Worm (Caenorhabditis elegans) whole organism, late embryonic: ENCODE data around the gene F49E11.7.
A peak's percentile ranks its signal among the peaks of the same experiment; 100 is the strongest.

Experiments used
- C08G9.2 ChIP-seq: sonication (generic microtip); optimal IDR thresholded peaks from 2 replicates; lab custom pipeline; 2016; ENCODE audit warnings: mild to moderate bottlenecking, missing genetic modification characterization, moderate library complexity, missing compliant biosample characterization
- C38D4.7 ChIP-seq: fragments of 200-800 bp; sonication (Bioruptor generic); optimal IDR thresholded peaks from 2 replicates; lab custom pipeline; 2018; ENCODE audit warnings: mild to moderate bottlenecking, missing genetic modification characterization, moderate library complexity, missing compliant biosample characterization
- F13H6.1 ChIP-seq: sonication (generic microtip); optimal IDR thresholded peaks from 2 replicates; lab custom pipeline; 2016; ENCODE audit warnings: missing genetic modification characterization, missing compliant biosample characterization
- K02D7.2 ChIP-seq: sonication (generic microtip); optimal IDR thresholded peaks from 2 replicates; lab custom pipeline; 2017; ENCODE audit warnings: mild to moderate bottlenecking, missing genetic modification characterization, missing compliant biosample characterization
- T23F11.4 ChIP-seq: fragments of 200-800 bp; sonication (Bioruptor generic); optimal IDR thresholded peaks from 2 replicates; lab custom pipeline; 2018; ENCODE audit warnings: mild to moderate bottlenecking, missing genetic modification characterization, missing compliant biosample characterization
- Y22D7AL.16 ChIP-seq: sonication (generic microtip); optimal IDR thresholded peaks from 2 replicates; lab custom pipeline; 2016; ENCODE audit warnings: missing genetic modification characterization, missing compliant biosample characterization
- ceh-14 ChIP-seq: sonication (generic microtip); optimal IDR thresholded peaks from 2 replicates; lab custom pipeline; 2016; ENCODE audit warnings: missing genotype, missing genetic modification characterization, missing compliant biosample characterization
- ceh-22 ChIP-seq: sonication (generic microtip); optimal IDR thresholded peaks from 2 replicates; lab custom pipeline; 2017; ENCODE audit warnings: missing biosample characterization, missing genetic modification characterization
- ceh-24 ChIP-seq: sonication (generic microtip); optimal IDR thresholded peaks from 2 replicates; lab custom pipeline; 2016; ENCODE audit warnings: mild to moderate bottlenecking, missing genetic modification characterization, missing compliant biosample characterization
- ceh-30 ChIP-seq: fragments of 150-350 bp; optimal IDR thresholded peaks from 2 replicates; lab custom pipeline; 2014; ENCODE audit warnings: missing biosample characterization, missing genetic modification characterization
- ceh-31 ChIP-seq: sonication (generic microtip); optimal IDR thresholded peaks from 2 replicates; lab custom pipeline; 2016; ENCODE audit warnings: missing genetic modification characterization, missing compliant biosample characterization
- ceh-34 ChIP-seq: sonication (generic microtip); optimal IDR thresholded peaks from 2 replicates; lab custom pipeline; 2016; ENCODE audit warnings: mild to moderate bottlenecking, missing genetic modification characterization, missing compliant biosample characterization
- ceh-48 ChIP-seq: sonication (generic microtip); optimal IDR thresholded peaks from 2 replicates; lab custom pipeline; 2016; ENCODE audit warnings: missing genetic modification characterization, inconsistent platforms, missing compliant biosample characterization
- ceh-9 ChIP-seq: sonication (generic microtip); optimal IDR thresholded peaks from 2 replicates; lab custom pipeline; 2016; ENCODE audit warnings: mild to moderate bottlenecking, missing genetic modification characterization, inconsistent platforms, missing compliant biosample characterization
- dve-1 ChIP-seq: sonication (generic microtip); optimal IDR thresholded peaks from 2 replicates; lab custom pipeline; 2017; ENCODE audit warnings: antibody characterized with exemption, mild to moderate bottlenecking, missing genetic modification characterization, missing compliant biosample characterization
- elt-2 ChIP-seq: sonication (generic microtip); optimal IDR thresholded peaks from 2 replicates; lab custom pipeline; 2016; ENCODE audit warnings: missing genetic modification reagents, missing genetic modification characterization, missing compliant biosample characterization
- ets-4 ChIP-seq: sonication (generic microtip); optimal IDR thresholded peaks from 2 replicates; lab custom pipeline; 2016; ENCODE audit warnings: missing genetic modification characterization, missing compliant biosample characterization
- eyg-1 ChIP-seq: sonication (generic microtip); optimal IDR thresholded peaks from 2 replicates; lab custom pipeline; 2016; ENCODE audit warnings: missing genotype, missing genetic modification characterization, missing compliant biosample characterization
- fax-1 ChIP-seq: sonication (generic microtip); optimal IDR thresholded peaks from 2 replicates; lab custom pipeline; 2016; ENCODE audit warnings: missing genotype, missing genetic modification characterization, missing compliant biosample characterization
- fkh-6 ChIP-seq: sonication (generic microtip); optimal IDR thresholded peaks from 2 replicates; lab custom pipeline; 2016; ENCODE audit warnings: missing genetic modification characterization, missing compliant biosample characterization
- gmeb-2 ChIP-seq: sonication (generic microtip); optimal IDR thresholded peaks from 2 replicates; lab custom pipeline; 2016; ENCODE audit warnings: missing genetic modification characterization, inconsistent platforms, missing compliant biosample characterization
- hlh-13 ChIP-seq: fragments of 200-800 bp; sonication (Bioruptor generic); optimal IDR thresholded peaks from 2 replicates; lab custom pipeline; 2018; ENCODE audit warnings: mild to moderate bottlenecking, missing genetic modification characterization, missing compliant biosample characterization
- hlh-15 ChIP-seq: sonication (generic microtip); optimal IDR thresholded peaks from 2 replicates; lab custom pipeline; 2016; ENCODE audit warnings: missing genetic modification characterization, missing compliant biosample characterization
- hlh-8 ChIP-seq: sonication (generic microtip); optimal IDR thresholded peaks from 2 replicates; lab custom pipeline; 2016; ENCODE audit warnings: missing genotype, missing genetic modification characterization, missing compliant biosample characterization
- madf-2 ChIP-seq: sonication (generic microtip); optimal IDR thresholded peaks from 2 replicates; lab custom pipeline; 2017; ENCODE audit warnings: missing genetic modification characterization, missing compliant biosample characterization
- odd-2 ChIP-seq: sonication (generic microtip); optimal IDR thresholded peaks from 2 replicates; lab custom pipeline; 2017; ENCODE audit warnings: antibody characterized with exemption, mild to moderate bottlenecking, missing genetic modification characterization, missing compliant biosample characterization
- pag-3 ChIP-seq: sonication (generic microtip); optimal IDR thresholded peaks from 2 replicates; lab custom pipeline; 2016; ENCODE audit warnings: missing compliant biosample characterization, missing genetic modification characterization, borderline replicate concordance
- pha-2 ChIP-seq: sonication (generic microtip); optimal IDR thresholded peaks from 2 replicates; lab custom pipeline; 2017; ENCODE audit warnings: mild to moderate bottlenecking, missing genetic modification characterization, missing compliant biosample characterization
- pqm-1 ChIP-seq: sonication (generic microtip); optimal IDR thresholded peaks from 2 replicates; lab custom pipeline; 2016; ENCODE audit warnings: missing genetic modification characterization, missing compliant biosample characterization
- pros-1 ChIP-seq: fragments of 150-350 bp; optimal IDR thresholded peaks from 2 replicates; lab custom pipeline; 2014; ENCODE audit warnings: missing biosample characterization, missing genetic modification reagents, missing genetic modification characterization
- ref-2 ChIP-seq: sonication (generic microtip); optimal IDR thresholded peaks from 2 replicates; lab custom pipeline; 2016; ENCODE audit warnings: missing genetic modification characterization, missing compliant biosample characterization
- rnt-1 ChIP-seq: sonication (generic microtip); optimal IDR thresholded peaks from 2 replicates; lab custom pipeline; 2016; ENCODE audit warnings: missing genetic modification characterization, missing compliant biosample characterization
- sox-2 ChIP-seq: fragments of 200-800 bp; sonication (Bioruptor generic); IDR thresholded peaks from 2 replicates; pipeline ENCODE4 v1.3.6; 2022; ENCODE audit warnings: missing genetic modification reagents, missing genetic modification characterization, missing compliant biosample characterization
- sox-4 ChIP-seq: sonication (generic microtip); optimal IDR thresholded peaks from 2 replicates; lab custom pipeline; 2017; ENCODE audit warnings: mild to moderate bottlenecking, missing genetic modification characterization, inconsistent platforms, missing compliant biosample characterization
- tbx-7 ChIP-seq: sonication (generic microtip); optimal IDR thresholded peaks from 2 replicates; lab custom pipeline; 2016; ENCODE audit warnings: missing genotype, missing genetic modification characterization, missing compliant biosample characterization
- unc-3 ChIP-seq, 2 experiments: fragments of 200-800 bp in 1 of 2; sonication (Bioruptor generic) in 1 of 2; sonication (generic microtip) in 1 of 2; conservative IDR thresholded peaks in 1 of 2; optimal IDR thresholded peaks in 1 of 2; 2 replicates each; pipeline versions ENCODE4 v1.3.6 to Lab custom; 2016 to 2022; ENCODE audit warnings: missing compliant biosample characterization in 2 of 2, missing genetic modification characterization in 2 of 2, missing genetic modification reagents in 1 of 2
- unc-42 ChIP-seq: sonication (generic microtip); optimal IDR thresholded peaks from 2 replicates; lab custom pipeline; 2016; ENCODE audit warnings: missing genotype, missing genetic modification characterization, missing compliant biosample characterization
- unc-86 ChIP-seq: sonication (generic microtip); optimal IDR thresholded peaks from 2 replicates; lab custom pipeline; 2016; ENCODE audit warnings: missing genetic modification characterization, missing compliant biosample characterization
- zip-5 ChIP-seq: sonication (generic microtip); optimal IDR thresholded peaks from 2 replicates; lab custom pipeline; 2016; ENCODE audit warnings: missing genetic modification characterization, missing compliant biosample characterization
- ztf-16 ChIP-seq: sonication (generic microtip); optimal IDR thresholded peaks from 2 replicates; lab custom pipeline; 2017; ENCODE audit warnings: missing genetic modification characterization, missing compliant biosample characterization

The F49E11.7 gene

ce11 chrIV:13052568-13052967, at the start of gene F49E11.7:
TSS of gene F49E11.7 (plus strand) at chrIV:13052868.
- TF ChIP-seq zip-5 (tag; lab: Kevin White, UChicago) = no peak
- TF ChIP-seq unc-42 (tag; lab: Kevin White, UChicago) = no peak
- no peak for TF ChIP-seq ceh-30 (tag; lab: Kevin White, UChicago)
- TF ChIP-seq hlh-15 (tag; lab: Kevin White, UChicago) = no peak
- no peak for TF ChIP-seq eyg-1 (tag; lab: Kevin White, UChicago)
- no peak for TF ChIP-seq tbx-7 (tag; lab: Kevin White, UChicago)
- TF ChIP-seq dve-1 (tag; lab: Kevin White, UChicago) = no peak
- no peak for TF ChIP-seq pag-3 (tag; lab: Kevin White, UChicago)
- TF ChIP-seq gmeb-2 (tag; lab: Kevin White, UChicago) = no peak
- no peak for TF ChIP-seq madf-2 (tag; lab: Kevin White, UChicago)
- no peak for TF ChIP-seq ceh-14 (tag; lab: Kevin White, UChicago)
- TF ChIP-seq hlh-13 (GFP tag; lab: Kevin White, UChicago) = no peak

ce11 chrIV:13008405-13009208, 44.1 kb upstream of the F49E11.7 start, which contains the start of gene mbk-2:
TSS of gene mbk-2 (plus strand) at chrIV:13009158.
- TF ChIP-seq ceh-24 (tag; lab: Kevin White, UChicago) (no peak), ceh-34 (tag; lab: Kevin White, UChicago) (no peak), elt-2 (tag; lab: Kevin White, UChicago) (peak; percentile 53), unc-86 (tag; lab: Kevin White, UChicago) (no peak), pha-2 (tag; lab: Kevin White, UChicago) (no peak), ets-4 (no peak), unc-3 (GFP tag; conservative IDR thresholded peaks at IDR 0.05; lab: Robert Waterston, UW) (no peak), unc-3 (tag; optimal IDR thresholded peaks at IDR 0.05; lab: Kevin White, UChicago) (no peak), F13H6.1 (no peak)

- no peak for TF ChIP-seq pros-1 (tag; lab: Kevin White, UChicago)
- no peak for TF ChIP-seq fax-1 (tag; lab: Kevin White, UChicago)
- TF ChIP-seq sox-2 (GFP tag; lab: Robert Waterston, UW) = no peak
- TF ChIP-seq rnt-1 (tag; lab: Kevin White, UChicago) = no peak
- no peak for TF ChIP-seq T23F11.4 (GFP tag; lab: Kevin White, UChicago)
- TF ChIP-seq dve-1 (tag; lab: Kevin White, UChicago) = no peak
- no peak for TF ChIP-seq madf-2 (tag; lab: Kevin White, UChicago)
- no peak for TF ChIP-seq ztf-16 (tag; lab: Kevin White, UChicago)
- no peak for TF ChIP-seq ceh-22 (tag; lab: Kevin White, UChicago)
Observed at ce11 chrIV:13009507-13009906, 43.2 kb upstream of the F49E11.7 start.

- no peak for TF ChIP-seq F13H6.1
- TF ChIP-seq elt-2 (tag; lab: Kevin White, UChicago) = no peak
- TF ChIP-seq pros-1 (tag; lab: Kevin White, UChicago) = peak; percentile 37
- no peak for TF ChIP-seq sox-4 (tag; lab: Kevin White, UChicago)
- no peak for TF ChIP-seq Y22D7AL.16
- TF ChIP-seq ceh-31 = peak; percentile 67
- no peak for TF ChIP-seq odd-2 (tag; lab: Kevin White, UChicago)
Observed at ce11 chrIV:13013231-13013630, 39.4 kb upstream of the F49E11.7 start.

ce11 chrIV:13013711-13014341, 38.8 kb upstream of the F49E11.7 start:
- TF ChIP-seq odd-2 (tag; lab: Kevin White, UChicago) (no peak), C08G9.2 (no peak), K02D7.2 (tag; lab: Kevin White, UChicago) (no peak), fkh-6 (no peak), ets-4 (no peak), hlh-8 (no peak), Y22D7AL.16 (no peak), ceh-48 (tag; lab: Kevin White, UChicago) (no peak), dve-1 (tag; lab: Kevin White, UChicago) (no peak), pqm-1 (tag; lab: Kevin White, UChicago) (no peak), ceh-9 (tag; lab: Kevin White, UChicago) (no peak), zip-5 (tag; lab: Kevin White, UChicago) (no peak), ref-2 (no peak), ceh-30 (tag; lab: Kevin White, UChicago) (no peak), C38D4.7 (GFP tag; lab: Kevin White, UChicago) (no peak), ztf-16 (tag; lab: Kevin White, UChicago) (no peak)
